Fruit fly (Drosophila melanogaster) whole organism, wandering third instar larva: ENCODE measurements around the gene Prp4k.
A peak's percentile ranks its signal among the peaks of the same experiment; 100 is the strongest.

Source experiments
- Abd-B ChIP-seq: fragments of >200 bp; optimal IDR thresholded peaks from 2 replicates; lab custom pipeline; 2017; ENCODE audit warnings: missing biosample characterization, missing genetic modification characterization
- CG32264 ChIP-seq: fragments of 200-800 bp; sonication (Bioruptor generic); optimal IDR thresholded peaks from 2 replicates; lab custom pipeline; 2016; ENCODE audit warnings: missing biosample characterization, missing genetic modification characterization
- CG9705 ChIP-seq: fragments of 200-800 bp; sonication (Bioruptor generic); optimal IDR thresholded peaks from 2 replicates; lab custom pipeline; 2018; ENCODE audit warnings: missing biosample characterization, mild to moderate bottlenecking, missing genetic modification characterization
- CrebA ChIP-seq: fragments of 200-800 bp; sonication (Bioruptor generic); optimal IDR thresholded peaks from 2 replicates; lab custom pipeline; 2016; ENCODE audit warnings: missing biosample characterization, mild to moderate bottlenecking, missing genetic modification characterization, borderline replicate concordance
- Dfd ChIP-seq: fragments of >200 bp; optimal IDR thresholded peaks from 2 replicates; lab custom pipeline; 2017; ENCODE audit warnings: missing biosample characterization, missing genetic modification characterization
- Dif ChIP-seq: fragments of 200-275, 200-300 bp; sonication (Bioruptor generic); optimal IDR thresholded peaks from 2 replicates; lab custom pipeline; 2018; ENCODE audit warnings: missing biosample characterization, missing genetic modification characterization; ENCODE audit not compliant: partially characterized antibody
- HLH106 ChIP-seq: fragments of 200-800 bp; optimal IDR thresholded peaks from 3 replicates; lab custom pipeline; 2019; ENCODE audit warnings: missing biosample characterization, mild to moderate bottlenecking, missing genetic modification characterization, moderate library complexity
- Hnf4 ChIP-seq: fragments of 200-800 bp; sonication (Bioruptor generic); optimal IDR thresholded peaks from 2 replicates; lab custom pipeline; 2016; ENCODE audit warnings: missing biosample characterization, mild to moderate bottlenecking, missing genetic modification characterization
- Hr78 ChIP-seq: fragments of >200 bp; optimal IDR thresholded peaks from 2 replicates; lab custom pipeline; 2017; ENCODE audit warnings: missing biosample characterization, missing genetic modification characterization
- Hr83 ChIP-seq: fragments of 200-300 bp; sonication (Bioruptor generic); optimal IDR thresholded peaks from 2 replicates; lab custom pipeline; 2016; ENCODE audit warnings: missing biosample characterization, mild to moderate bottlenecking, missing genetic modification characterization, moderate library complexity; ENCODE audit not compliant: poor library complexity, severe bottlenecking
- Jra ChIP-seq: sonication (Bioruptor generic); optimal IDR thresholded peaks from 2 replicates; lab custom pipeline; 2016; ENCODE audit warnings: missing biosample characterization, missing genetic modification characterization
- Mio ChIP-seq: sonication (Bioruptor generic); optimal IDR thresholded peaks from 2 replicates; lab custom pipeline; 2016; ENCODE audit warnings: missing biosample characterization, missing genetic modification characterization
- Myc ChIP-seq: fragments of >200 bp; optimal IDR thresholded peaks from 2 replicates; lab custom pipeline; 2017
- N ChIP-seq: fragments of >200 bp; optimal IDR thresholded peaks from 2 replicates; lab custom pipeline; 2018; ENCODE audit warnings: missing biosample characterization, missing external identifiers, missing genetic modification characterization
- OdsH ChIP-seq: fragments of 200-800 bp; sonication (Bioruptor generic); optimal IDR thresholded peaks from 2 replicates; lab custom pipeline; 2016; ENCODE audit warnings: missing biosample characterization, mild to moderate bottlenecking, missing genetic modification characterization
- Vsx2 ChIP-seq: fragments of 200-300, 225-300 bp; sonication (Bioruptor generic); optimal IDR thresholded peaks from 2 replicates; lab custom pipeline; 2018; ENCODE audit warnings: missing biosample characterization, missing genetic modification characterization; ENCODE audit not compliant: partially characterized antibody
- br ChIP-seq: fragments of 200-800 bp; sonication (Bioruptor generic); optimal IDR thresholded peaks from 2 replicates; lab custom pipeline; 2016; ENCODE audit warnings: missing biosample characterization, missing genetic modification characterization
- brk ChIP-seq: fragments of 200-800 bp; sonication (Bioruptor generic); optimal IDR thresholded peaks from 2 replicates; lab custom pipeline; 2016; ENCODE audit warnings: missing biosample characterization, mild to moderate bottlenecking, missing genetic modification characterization
- dl ChIP-seq, 2 experiments: fragments of 175-275, 200-275 bp in 1 of 2; fragments of 200-275 bp in 1 of 2; sonication (Bioruptor generic); optimal IDR thresholded peaks; lab custom pipeline; 2018; ENCODE audit warnings: mild to moderate bottlenecking in 2 of 2, missing biosample characterization in 2 of 2, missing genetic modification characterization in 2 of 2, moderate library complexity in 2 of 2; ENCODE audit not compliant: partially characterized antibody in 2 of 2, insufficient read depth in 1 of 2
- dmrt93B ChIP-seq: fragments of 200-800 bp; sonication (Bioruptor generic); optimal IDR thresholded peaks from 2 replicates; lab custom pipeline; 2018; ENCODE audit warnings: missing biosample characterization, mild to moderate bottlenecking, missing genetic modification characterization
- dsf ChIP-seq: sonication (Bioruptor generic); optimal IDR thresholded peaks from 2 replicates; lab custom pipeline; 2016; ENCODE audit warnings: missing biosample characterization, missing genetic modification characterization, borderline replicate concordance
- ey ChIP-seq: fragments of 200-800 bp; sonication (Bioruptor generic); optimal IDR thresholded peaks from 2 replicates; lab custom pipeline; 2016; ENCODE audit warnings: missing biosample characterization, missing genetic modification characterization
- foxo ChIP-seq, 2 experiments: fragments of 200-800 bp; sonication (Bioruptor generic); optimal IDR thresholded peaks; 2 replicates in 1 of 2; 3 replicates in 1 of 2; lab custom pipeline; 2016 to 2017; ENCODE audit warnings: missing biosample characterization in 2 of 2, missing genetic modification characterization in 2 of 2
- fru ChIP-seq: fragments of 200-800 bp; sonication (Bioruptor generic); optimal IDR thresholded peaks from 3 replicates; lab custom pipeline; 2016; ENCODE audit warnings: missing biosample characterization, mild to moderate bottlenecking, missing genetic modification characterization
- h ChIP-seq: fragments of 200-800 bp; sonication (Bioruptor generic); optimal IDR thresholded peaks from 3 replicates; lab custom pipeline; 2016; ENCODE audit warnings: missing biosample characterization, mild to moderate bottlenecking, missing genetic modification characterization
- jim ChIP-seq: fragments of 175-275, 200-325 bp; sonication (Bioruptor generic); optimal IDR thresholded peaks from 2 replicates; lab custom pipeline; 2016; ENCODE audit warnings: missing biosample characterization, mild to moderate bottlenecking, missing genetic modification characterization
- lola ChIP-seq: fragments of >200 bp; optimal IDR thresholded peaks from 2 replicates; lab custom pipeline; 2017; ENCODE audit warnings: missing biosample characterization, missing genetic modification characterization
- pan ChIP-seq: fragments of >200 bp; optimal IDR thresholded peaks from 2 replicates; lab custom pipeline; 2017
- psq ChIP-seq: fragments of 200-800 bp; sonication (Bioruptor generic); optimal IDR thresholded peaks from 3 replicates; lab custom pipeline; 2017; ENCODE audit warnings: missing biosample characterization, mild to moderate bottlenecking, missing genetic modification characterization, moderate library complexity
- rgr ChIP-seq: fragments of 200-800 bp; sonication (Bioruptor generic); optimal IDR thresholded peaks from 3 replicates; lab custom pipeline; 2016; ENCODE audit warnings: missing biosample characterization, mild to moderate bottlenecking, missing genetic modification characterization
- sage ChIP-seq: fragments of 200-800 bp; sonication (Bioruptor generic); optimal IDR thresholded peaks from 2 replicates; lab custom pipeline; 2016; ENCODE audit warnings: missing biosample characterization, mild to moderate bottlenecking, missing genetic modification characterization
- sv ChIP-seq: fragments of 200-800 bp; sonication (Bioruptor generic); optimal IDR thresholded peaks from 3 replicates; lab custom pipeline; 2016; ENCODE audit warnings: missing biosample characterization, missing genetic modification characterization
- tai ChIP-seq: sonication (Bioruptor generic); optimal IDR thresholded peaks from 2 replicates; lab custom pipeline; 2016; ENCODE audit warnings: missing biosample characterization, missing genetic modification characterization
- usp ChIP-seq: fragments of >200 bp; optimal IDR thresholded peaks from 2 replicates; lab custom pipeline; 2017; ENCODE audit warnings: missing biosample characterization, missing genetic modification characterization
- woc ChIP-seq: sonication (Bioruptor generic); optimal IDR thresholded peaks from 2 replicates; lab custom pipeline; 2016; ENCODE audit warnings: missing biosample characterization, mild to moderate bottlenecking, missing genetic modification characterization

Prp4k gene

dm6 chr3L:248226-248758, 37.0 kb upstream of the Prp4k start:
- TF ChIP-seq Hr78 (GFP tag; lab: Kevin White, UChicago): no peak
- TF ChIP-seq rgr (GFP tag; lab: Kevin White, UChicago): no peak
- TF ChIP-seq N (GFP tag; lab: Kevin White, UChicago): no peak
- TF ChIP-seq br (GFP tag; lab: Kevin White, UChicago): no peak
- no peak for TF ChIP-seq Hr83 (GFP tag; lab: Kevin White, UChicago)
- TF ChIP-seq pan (lab: Kevin White, UChicago): no peak
- TF ChIP-seq CG9705 (GFP tag; lab: Kevin White, UChicago): no peak
- no peak for TF ChIP-seq lola (GFP tag; lab: Kevin White, UChicago)
- TF ChIP-seq dl (GFP tag; optimal IDR thresholded peaks at IDR 0.05; lab: Kevin White, UChicago; ENCODE audit: insufficient read depth in 1 of 2, partially characterized antibody in 2 of 2): no peak
- TF ChIP-seq sage (GFP tag; lab: Kevin White, UChicago): no peak
- no peak for TF ChIP-seq sv (GFP tag; lab: Kevin White, UChicago)
- TF ChIP-seq Hnf4 (GFP tag; lab: Kevin White, UChicago): no peak
- TF ChIP-seq foxo (GFP tag; optimal IDR thresholded peaks at IDR 0.05; lab: Kevin White, UChicago): no peak
- no peak for TF ChIP-seq CG32264 (GFP tag; lab: Kevin White, UChicago)
- no peak for TF ChIP-seq jim (GFP tag; lab: Kevin White, UChicago)

dm6 chr3L:247482-248225, 36.4 kb upstream of the Prp4k start, which contains the start of gene mthl14:
TSS of gene mthl14 (plus strand) at chr3L:247491.
- TF ChIP-seq N (GFP tag; lab: Kevin White, UChicago) (no peak), fru (GFP tag; lab: Kevin White, UChicago) (no peak)

dm6 chr3L:246644-247199, 35.5 kb upstream of the Prp4k start:
- no peak for TF ChIP-seq dsf (GFP tag; lab: Kevin White, UChicago)
- peak; percentile 20 for TF ChIP-seq sv (GFP tag; lab: Kevin White, UChicago)
- TF ChIP-seq OdsH (GFP tag; lab: Kevin White, UChicago): peak; percentile 27
- TF ChIP-seq woc (GFP tag; lab: Kevin White, UChicago): no peak
- TF ChIP-seq Hnf4 (GFP tag; lab: Kevin White, UChicago): peak; percentile 39
- TF ChIP-seq Mio (GFP tag; lab: Kevin White, UChicago): no peak
- TF ChIP-seq tai (GFP tag; lab: Kevin White, UChicago): peak; percentile 42
- TF ChIP-seq lola (GFP tag; lab: Kevin White, UChicago): no peak
- TF ChIP-seq CG9705 (GFP tag; lab: Kevin White, UChicago): peak; percentile 30
- no peak for TF ChIP-seq h
- peak; percentile 68 for TF ChIP-seq Dif
- TF ChIP-seq dmrt93B (GFP tag; lab: Kevin White, UChicago): no peak
- no peak for TF ChIP-seq jim (GFP tag; lab: Kevin White, UChicago)
- peak; percentile 57 for TF ChIP-seq Hr83 (GFP tag; lab: Kevin White, UChicago)
- TF ChIP-seq usp: no peak
- TF ChIP-seq Dfd (GFP tag; lab: Kevin White, UChicago): no peak
- TF ChIP-seq psq (GFP tag; lab: Kevin White, UChicago): peak; percentile 12
- no peak for TF ChIP-seq N (GFP tag; lab: Kevin White, UChicago)
- TF ChIP-seq Jra (GFP tag; lab: Kevin White, UChicago): no peak
- TF ChIP-seq ey (GFP tag; lab: Kevin White, UChicago): peak; percentile 11
- peak; percentile 63 for TF ChIP-seq Vsx2 (GFP tag; lab: Kevin White, UChicago)
- TF ChIP-seq fru (GFP tag; lab: Kevin White, UChicago): no peak
- no peak for TF ChIP-seq Myc (lab: Kevin White, UChicago)
- TF ChIP-seq rgr (GFP tag; lab: Kevin White, UChicago): no peak
- TF ChIP-seq brk (GFP tag; lab: Kevin White, UChicago): no peak
- no peak for TF ChIP-seq dl (GFP tag; optimal IDR thresholded peaks at IDR 0.05; lab: Kevin White, UChicago; ENCODE audit: insufficient read depth in 1 of 2, partially characterized antibody in 2 of 2)
- no peak for TF ChIP-seq HLH106 (tag; lab: Kevin White, UChicago)
- no peak for TF ChIP-seq Abd-B
- TF ChIP-seq pan (lab: Kevin White, UChicago): no peak
- no peak for TF ChIP-seq CrebA (GFP tag; lab: Kevin White, UChicago)
- peak; percentile 9 for TF ChIP-seq CG32264 (GFP tag; lab: Kevin White, UChicago)
- TF ChIP-seq, all 38 proteins: peak for 11
